Fruit fly (Drosophila melanogaster) whole organism, embryonic: Measurements from ENCODE around the gene CG12522.

ENCODE experiments used
- Adf1 ChIP-seq: fragments of 200-800 bp; sonication (Bioruptor generic); IDR thresholded peaks from 2 replicates; pipeline ENCODE4 v1.3.6; 2022; ENCODE audit warnings: missing biosample characterization, missing genetic modification characterization
- Atf6 ChIP-seq: fragments of 200-800 bp; sonication (Bioruptor generic); IDR thresholded peaks from 2 replicates; pipeline ENCODE4 v1.3.6; 2022; ENCODE audit warnings: missing biosample characterization, missing genetic modification characterization
- CG10267 ChIP-seq: fragments of 200-800 bp; sonication (Bioruptor generic); optimal IDR thresholded peaks from 2 replicates; lab custom pipeline; 2018; ENCODE audit warnings: missing biosample characterization, mild to moderate bottlenecking, missing genetic modification characterization, moderate library complexity
- CG11696 ChIP-seq: fragments of 200-800 bp; sonication (Bioruptor generic); IDR thresholded peaks from 2 replicates; pipeline ENCODE4 v1.3.6; 2022; ENCODE audit warnings: missing biosample characterization, missing genetic modification characterization
- CG12391 ChIP-seq: fragments of 200-800 bp; sonication (Bioruptor generic); optimal IDR thresholded peaks from 3 replicates; lab custom pipeline; 2018; ENCODE audit warnings: missing biosample characterization, mild to moderate bottlenecking, missing genetic modification characterization, moderate library complexity
- CG13894 ChIP-seq: fragments of 200-800 bp; sonication (Bioruptor generic); optimal IDR thresholded peaks from 3 replicates; lab custom pipeline; 2018; ENCODE audit warnings: missing biosample characterization, mild to moderate bottlenecking, missing genetic modification characterization, moderate library complexity
- CG15073 ChIP-seq: fragments of 200-800 bp; sonication (Bioruptor generic); optimal IDR thresholded peaks from 2 replicates; lab custom pipeline; 2016; ENCODE audit warnings: missing biosample characterization, missing genetic modification characterization
- CG1602 ChIP-seq: fragments of 200-800 bp; sonication (Bioruptor generic); optimal IDR thresholded peaks from 3 replicates; lab custom pipeline; 2016; ENCODE audit warnings: missing biosample characterization, missing genetic modification characterization
- CG1647 ChIP-seq: fragments of 200-800 bp; sonication (Bioruptor generic); optimal IDR thresholded peaks from 3 replicates; lab custom pipeline; 2016; ENCODE audit warnings: missing biosample characterization, missing genetic modification characterization
- CG17359 ChIP-seq: fragments of 200-800 bp; sonication (Bioruptor generic); optimal IDR thresholded peaks from 3 replicates; lab custom pipeline; 2018; ENCODE audit warnings: missing biosample characterization, mild to moderate bottlenecking, missing genetic modification characterization, moderate library complexity
- CG18262 ChIP-seq: fragments of 200-800 bp; optimal IDR thresholded peaks from 3 replicates; lab custom pipeline; 2019; ENCODE audit warnings: missing biosample characterization, mild to moderate bottlenecking, missing genetic modification characterization, moderate library complexity
- CG18619 ChIP-seq: fragments of 200-800 bp; sonication (Bioruptor generic); optimal IDR thresholded peaks from 3 replicates; lab custom pipeline; 2017; ENCODE audit warnings: missing biosample characterization, mild to moderate bottlenecking, missing genetic modification characterization
- CG2129 ChIP-seq: fragments of 200-800 bp; sonication (Bioruptor generic); IDR thresholded peaks from 2 replicates; pipeline ENCODE4 v1.3.6; 2022; ENCODE audit warnings: missing biosample characterization, missing genetic modification characterization; ENCODE audit not compliant: partially characterized antibody
- CG2678 ChIP-seq: fragments of 200-800 bp; sonication (Bioruptor generic); optimal IDR thresholded peaks from 3 replicates; lab custom pipeline; 2019; ENCODE audit warnings: missing biosample characterization, mild to moderate bottlenecking, missing genetic modification characterization, moderate library complexity
- CG3995 ChIP-seq: fragments of 200-800 bp; sonication (Bioruptor generic); optimal IDR thresholded peaks from 3 replicates; lab custom pipeline; 2016; ENCODE audit warnings: missing biosample characterization, missing genetic modification characterization
- CG42726 ChIP-seq: fragments of 200-800 bp; sonication (Bioruptor generic); IDR thresholded peaks from 2 replicates; pipeline ENCODE4 v1.3.6; 2022; ENCODE audit warnings: missing biosample characterization, missing genetic modification characterization; ENCODE audit not compliant: partially characterized antibody
- CG43689 ChIP-seq: fragments of 200-800 bp; sonication (Bioruptor generic); IDR thresholded peaks from 2 replicates; pipeline ENCODE4 v1.3.6; 2022; ENCODE audit warnings: missing biosample characterization, missing genetic modification characterization
- CG4707 ChIP-seq: fragments of 200-800 bp; sonication (Bioruptor generic); optimal IDR thresholded peaks from 2 replicates; lab custom pipeline; 2018; ENCODE audit warnings: missing biosample characterization, mild to moderate bottlenecking, missing genetic modification characterization, moderate library complexity
- CG6654 ChIP-seq: fragments of 200-800 bp; sonication (Bioruptor generic); optimal IDR thresholded peaks from 2 replicates; lab custom pipeline; 2017; ENCODE audit warnings: missing biosample characterization, mild to moderate bottlenecking, missing genetic modification characterization
- CG9437 ChIP-seq: fragments of 200-800 bp; sonication (Bioruptor generic); optimal IDR thresholded peaks from 2 replicates; lab custom pipeline; 2018; ENCODE audit warnings: missing biosample characterization, mild to moderate bottlenecking, missing genetic modification characterization
- CG9609 ChIP-seq: fragments of 200-800 bp; sonication (Bioruptor generic); optimal IDR thresholded peaks from 3 replicates; lab custom pipeline; 2016; ENCODE audit warnings: missing biosample characterization, missing genetic modification characterization
- CkIIα-i1 ChIP-seq: fragments of 200-800 bp; sonication (Bioruptor generic); IDR thresholded peaks from 2 replicates; pipeline ENCODE4 v1.3.6; 2022; ENCODE audit warnings: missing biosample characterization, missing genetic modification characterization
- Dbx ChIP-seq: fragments of 200-800 bp; sonication (Bioruptor generic); IDR thresholded peaks from 3 replicates; pipeline ENCODE4 v1.3.6; 2022; ENCODE audit warnings: missing biosample characterization, missing genetic modification characterization
- Fer1 ChIP-seq: fragments of 200-800 bp; sonication (Bioruptor generic); optimal IDR thresholded peaks from 2 replicates; lab custom pipeline; 2017; ENCODE audit warnings: missing biosample characterization, mild to moderate bottlenecking, missing genetic modification characterization
- Hmr ChIP-seq: fragments of 200-800 bp; sonication (Bioruptor generic); optimal IDR thresholded peaks from 3 replicates; lab custom pipeline; 2017; ENCODE audit warnings: mild to moderate bottlenecking, missing biosample characterization, missing genetic modification reagents, missing genetic modification characterization
- MBD-R2 ChIP-seq: fragments of 200-800 bp; sonication (Bioruptor generic); IDR thresholded peaks from 2 replicates; pipeline ENCODE4 v1.3.6; 2022; ENCODE audit warnings: missing biosample characterization, missing genetic modification characterization
- Med ChIP-seq: fragments of 200-800 bp; sonication (Bioruptor generic); peaks from one replicate; lab custom pipeline; 2016; ENCODE audit warnings: missing biosample characterization, missing genetic modification characterization, mild to moderate bottlenecking, inconsistent platforms, moderate library complexity
- Oaz ChIP-seq: fragments of 200-800 bp; sonication (Bioruptor generic); IDR thresholded peaks from 2 replicates; pipeline ENCODE4 v1.3.6; 2022; ENCODE audit warnings: missing biosample characterization, missing genetic modification characterization
- PHDP ChIP-seq: fragments of 200-800 bp; sonication (Bioruptor generic); optimal IDR thresholded peaks from 3 replicates; lab custom pipeline; 2018; ENCODE audit warnings: missing biosample characterization, mild to moderate bottlenecking, missing genetic modification characterization, moderate library complexity
- Stat92E ChIP-seq, 3 experiments: fragments of >200 bp in 2 of 3; fragments of 200-800 bp in 1 of 3; sonication (Bioruptor generic) in 1 of 3; optimal IDR thresholded peaks; 2 replicates each; lab custom pipeline; 2017 to 2019; ENCODE audit warnings: missing biosample characterization in 3 of 3, missing genetic modification characterization in 3 of 3, mild to moderate bottlenecking in 1 of 3, moderate library complexity in 1 of 3
- bsh ChIP-seq, 2 experiments: fragments of 200-800 bp; sonication (Bioruptor generic); optimal IDR thresholded peaks; 2 replicates each; lab custom pipeline; 2017 to 2018; ENCODE audit warnings: mild to moderate bottlenecking in 2 of 2, missing biosample characterization in 2 of 2, missing genetic modification characterization in 2 of 2, moderate library complexity in 1 of 2
- chinmo ChIP-seq: fragments of 200-800 bp; sonication (Bioruptor generic); IDR thresholded peaks from 4 replicates; pipeline ENCODE4 v1.3.6; 2022; ENCODE audit warnings: missing biosample characterization, missing genetic modification characterization; ENCODE audit not compliant: partially characterized antibody
- dati ChIP-seq: fragments of 200-800 bp; sonication (Bioruptor generic); IDR thresholded peaks from 2 replicates; pipeline ENCODE4 v1.3.6; 2022; ENCODE audit warnings: missing biosample characterization, missing genetic modification characterization
- ftz-f1 ChIP-seq: fragments of 200-800 bp; sonication (Bioruptor generic); optimal IDR thresholded peaks from 2 replicates; lab custom pipeline; 2016; ENCODE audit warnings: missing biosample characterization, missing genetic modification characterization
- gro ChIP-seq: fragments of 200-800 bp; sonication (Bioruptor generic); optimal IDR thresholded peaks from 2 replicates; lab custom pipeline; 2016; ENCODE audit warnings: missing biosample characterization, missing genetic modification characterization
- gsb ChIP-seq: fragments of 200-800 bp; sonication (Bioruptor generic); IDR thresholded peaks from 2 replicates; pipeline ENCODE4 v1.3.6; 2022; ENCODE audit warnings: missing biosample characterization, missing genetic modification characterization
- hkb ChIP-seq, 2 experiments: fragments of 200-800 bp in 1 of 2; fragments of >200 bp in 1 of 2; sonication (Bioruptor generic) in 1 of 2; IDR thresholded peaks in 1 of 2; optimal IDR thresholded peaks in 1 of 2; 2 replicates each; pipeline versions ENCODE4 v1.3.6 to Lab custom; 2017 to 2022; ENCODE audit warnings: missing biosample characterization in 1 of 2, missing genetic modification characterization in 1 of 2
- insv ChIP-seq, 2 experiments: fragments of 200-800 bp; sonication (Bioruptor generic); optimal IDR thresholded peaks; 3 replicates each; lab custom pipeline; 2016 to 2018; ENCODE audit warnings: missing biosample characterization in 2 of 2, missing genetic modification characterization in 2 of 2
- odd ChIP-seq: fragments of 200-800 bp; sonication (Bioruptor generic); optimal IDR thresholded peaks from 2 replicates; lab custom pipeline; 2017; ENCODE audit warnings: missing biosample characterization, mild to moderate bottlenecking, missing genetic modification characterization
- slou ChIP-seq: fragments of 200-800 bp; sonication (Bioruptor generic); optimal IDR thresholded peaks from 3 replicates; lab custom pipeline; 2016; ENCODE audit warnings: missing biosample characterization, missing genetic modification characterization
- sug ChIP-seq: fragments of 200-800 bp; optimal IDR thresholded peaks from 2 replicates; lab custom pipeline; 2019; ENCODE audit warnings: missing biosample characterization, mild to moderate bottlenecking, missing genetic modification characterization, moderate library complexity
- tll ChIP-seq, 2 experiments: fragments of 200-800 bp in 1 of 2; fragments of >200 bp in 1 of 2; sonication (Bioruptor generic) in 1 of 2; optimal IDR thresholded peaks; 2 replicates each; lab custom pipeline; 2017 to 2019; ENCODE audit warnings: missing biosample characterization in 2 of 2, missing genetic modification characterization in 2 of 2, mild to moderate bottlenecking in 1 of 2, moderate library complexity in 1 of 2
- tna ChIP-seq: fragments of 200-800 bp; sonication (Bioruptor generic); IDR thresholded peaks from 2 replicates; pipeline ENCODE4 v1.3.6; 2022; ENCODE audit warnings: missing biosample characterization, missing genetic modification characterization; ENCODE audit not compliant: partially characterized antibody
- tx ChIP-seq: fragments of 200-800 bp; sonication (Bioruptor generic); optimal IDR thresholded peaks from 2 replicates; lab custom pipeline; 2016; ENCODE audit warnings: missing biosample characterization, missing genetic modification characterization
- vvl ChIP-seq: fragments of 200-800 bp; sonication (Bioruptor generic); IDR thresholded peaks from 2 replicates; pipeline ENCODE4 v1.3.6; 2022; ENCODE audit warnings: missing biosample characterization, missing genetic modification characterization
- zen ChIP-seq: fragments of 200-800 bp; sonication (Bioruptor generic); optimal IDR thresholded peaks from 3 replicates; lab custom pipeline; 2018; ENCODE audit warnings: missing biosample characterization, mild to moderate bottlenecking, missing genetic modification characterization, moderate library complexity

The CG12522 gene

dm6 chr3L:11069764-11070163, 38.3 kb upstream of the CG12522 start, which contains the start of gene CG6310:
TSS of gene CG6310 (minus strand) at chr3L:11069864.
- TF ChIP-seq CG2678 (tag; lab: Kevin White, UChicago) (no peak), CG9609 (GFP tag; lab: Kevin White, UChicago) (no peak), Atf6 (GFP tag; lab: Robert Waterston, UW) (0 out of 2 replicates have a peak, but pooled peaks have one; percentile 20), CG17359 (tag; lab: Kevin White, UChicago) (no peak), CG15073 (GFP tag; lab: Kevin White, UChicago) (peak; percentile 75), Med (GFP tag; lab: Kevin White, UChicago) (peak; percentile 45)
- TF ChIP-seq, all 482 proteins: peak for 3

dm6 chr3L:11070372-11070854, 37.6 kb upstream of the CG12522 start, which contains the start of gene Mocs1:
TSS of gene Mocs1 (plus strand) at chr3L:11070526.
- TF ChIP-seq Stat92E (GFP tag; optimal IDR thresholded peaks at IDR 0.05; lab: Kevin White, UChicago) (no peak), hkb (optimal IDR thresholded peaks at IDR 0.05; lab: Kevin White, UChicago) (no peak), hkb (GFP tag; IDR thresholded peaks at IDR 0.05; lab: Robert Waterston, UW) (peak; percentile 17; the same call in 1 of the 2 replicates), CG3995 (no peak), ftz-f1 (GFP tag; lab: Kevin White, UChicago) (peak; percentile 40), CG6654 (GFP tag; lab: Kevin White, UChicago) (no peak), dati (GFP tag; lab: Robert Waterston, UW) (no peak), PHDP (tag; lab: Kevin White, UChicago) (peak; percentile 2), CG1602 (no peak), Oaz (GFP tag; lab: Robert Waterston, UW) (no peak), CkIIα-i1 (GFP tag; lab: Robert Waterston, UW) (no peak), gsb (GFP tag; lab: Robert Waterston, UW) (no peak), CG13894 (tag; lab: Kevin White, UChicago) (no peak), CG17359 (tag; lab: Kevin White, UChicago) (peak; percentile 2), slou (GFP tag; lab: Kevin White, UChicago) (no peak), bsh (GFP tag; optimal IDR thresholded peaks at IDR 0.05; lab: Kevin White, UChicago) (no peak), CG1647 (GFP tag; lab: Kevin White, UChicago) (no peak), Fer1 (GFP tag; lab: Kevin White, UChicago) (peak; percentile 41), tx (GFP tag; lab: Kevin White, UChicago) (no peak), sug (tag; lab: Kevin White, UChicago) (peak; percentile 99), CG2129 (GFP tag; lab: Robert Waterston, UW) (no peak), CG42726 (GFP tag; lab: Robert Waterston, UW) (peak; percentile 26; the same call in 1 of the 2 replicates), tna (GFP tag; lab: Robert Waterston, UW) (peak; percentile 11; the same call in 1 of the 2 replicates), CG43689 (no peak), insv (GFP tag; optimal IDR thresholded peaks at IDR 0.05; lab: Kevin White, UChicago) (no peak), CG18262 (tag; lab: Kevin White, UChicago) (no peak), Adf1 (GFP tag; lab: Robert Waterston, UW) (peak; percentile 48), CG15073 (GFP tag; lab: Kevin White, UChicago) (no peak), CG4707 (no peak), zen (tag; lab: Kevin White, UChicago) (no peak), odd (no peak), chinmo (GFP tag; lab: Robert Waterston, UW) (peak; percentile 88; the same call in 3 of the 4 replicates), Hmr (GFP tag; lab: Kevin White, UChicago) (peak; percentile 22), CG11696 (GFP tag; lab: Robert Waterston, UW) (no peak), CG18619 (GFP tag; lab: Kevin White, UChicago) (no peak), CG10267 (tag; lab: Kevin White, UChicago) (peak; percentile 24), MBD-R2 (peak; percentile 41; the same call in 1 of the 2 replicates), CG12391 (tag; lab: Kevin White, UChicago) (no peak), CG9437 (GFP tag; lab: Kevin White, UChicago) (peak; percentile 1), Dbx (GFP tag; lab: Robert Waterston, UW) (peak; percentile 32; the same call in 1 of the 3 replicates), gro (GFP tag; lab: Kevin White, UChicago) (peak; percentile 15), tll (GFP tag; optimal IDR thresholded peaks at IDR 0.05; lab: Kevin White, UChicago) (no peak), vvl (GFP tag; lab: Robert Waterston, UW) (0 out of 2 replicates have a peak, but pooled peaks have one; percentile 8)
